Worm (Caenorhabditis elegans): ENCODE data around the gene D1044.1.
A peak's percentile ranks its signal among the peaks of the same experiment; 100 is the strongest.

The D1044.1 gene

DNA sequence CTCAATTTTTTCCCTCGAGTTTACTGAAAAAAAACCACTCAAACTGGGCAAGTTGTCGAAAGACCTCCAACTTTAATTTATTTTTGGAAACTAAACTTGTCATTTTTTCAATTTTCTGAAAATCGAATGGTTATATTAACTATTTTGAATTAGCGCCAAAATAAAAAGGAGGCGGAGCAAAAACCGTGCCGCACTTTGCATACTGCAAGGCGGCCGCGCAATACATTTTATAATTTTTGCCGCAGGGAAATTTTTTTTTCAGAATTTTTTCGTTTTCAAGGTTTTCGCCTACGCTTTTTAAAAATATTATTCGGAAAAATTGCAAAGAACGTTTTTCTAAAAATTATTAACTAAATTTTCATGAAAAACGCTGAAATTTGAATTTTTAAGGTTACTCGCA lies 40.4 kb upstream of the D1044.1 start (continued):
- TF ChIP-seq lin-26 (GFP tag; IDR thresholded peaks at IDR 0.05) (no peak), hlh-26 (GFP tag; conservative IDR thresholded peaks at IDR 0.05) (no peak), lag-1 (GFP tag; IDR thresholded peaks at IDR 0.05) (no peak), tbp1 (GFP tag; optimal IDR thresholded peaks at IDR 0.05) (no peak), F55B11.4 (tag; optimal IDR thresholded peaks at IDR 0.05; ENCODE audit: borderline replicate concordance, insufficient read depth) (no peak), nhr-90 (tag; optimal IDR thresholded peaks at IDR 0.05) (no peak), K12H6.12 (tag; optimal IDR thresholded peaks at IDR 0.05) (no peak), C06A6.2 (GFP tag; conservative IDR thresholded peaks at IDR 0.05) (no peak), cebp-2 (GFP tag; IDR thresholded peaks at IDR 0.05) (no peak), Y56A3A.18 (GFP tag; IDR thresholded peaks at IDR 0.05) (no peak), tlf-1 (GFP tag; optimal IDR thresholded peaks at IDR 0.05) (no peak), xnd-1 (tag; optimal IDR thresholded peaks at IDR 0.05) (peak; percentile 6), Y95B8A.8 (GFP tag; IDR thresholded peaks at IDR 0.05) (no peak), unc-130 (GFP tag; optimal IDR thresholded peaks at IDR 0.05) (no peak), bed-1 (GFP tag; IDR thresholded peaks at IDR 0.05) (no peak), ceh-27 (GFP tag; optimal IDR thresholded peaks at IDR 0.05) (no peak), madf-8 (GFP tag; conservative IDR thresholded peaks at IDR 0.05) (no peak; the same call in 1 of the 2 replicates), D2030.7 (GFP tag; IDR thresholded peaks at IDR 0.05) (no peak), ekl-4 (GFP tag; IDR thresholded peaks at IDR 0.05) (no peak), let-607 (tag; optimal IDR thresholded peaks at IDR 0.05) (no peak), repo-1 (tag; optimal IDR thresholded peaks at IDR 0.05) (no peak), T07F8.4 (tag; optimal IDR thresholded peaks at IDR 0.05) (no peak), zim-3 (tag; optimal IDR thresholded peaks at IDR 0.05) (no peak), sdz-38 (tag; optimal IDR thresholded peaks at IDR 0.05) (no peak), sptf-2 (GFP tag; optimal IDR thresholded peaks at IDR 0.05) (no peak), ZK185.1 (tag; optimal IDR thresholded peaks at IDR 0.05; ENCODE audit: poor library complexity, severe bottlenecking) (no peak), F10E7.11 (tag; optimal IDR thresholded peaks at IDR 0.05) (no peak), hsf-1 (GFP tag; IDR thresholded peaks at IDR 0.05) (no peak), F52B5.7 (tag; optimal IDR thresholded peaks at IDR 0.05) (no peak), somi-1 (GFP tag; optimal IDR thresholded peaks at IDR 0.05) (no peak), athp-1 (tag; optimal IDR thresholded peaks at IDR 0.05) (no peak), nhr-120 (GFP tag; IDR thresholded peaks at IDR 0.05) (no peak), ztf-3 (GFP tag; optimal IDR thresholded peaks at IDR 0.05) (no peak), B0019.2 (GFP tag; conservative IDR thresholded peaks at IDR 0.05) (no peak)

- TF ChIP-seq tbp1 (GFP tag; optimal IDR thresholded peaks at IDR 0.05) = peak; percentile 12
- TF ChIP-seq ets-4 (GFP tag; optimal IDR thresholded peaks at IDR 0.05) = peak; percentile 25
- TF ChIP-seq unc-62 (GFP tag; optimal IDR thresholded peaks at IDR 0.05) = peak; percentile 15
- no peak for TF ChIP-seq ekl-4 (GFP tag; IDR thresholded peaks at IDR 0.05)
- TF ChIP-seq C06A6.2 (GFP tag; conservative IDR thresholded peaks at IDR 0.05) = 0 out of 2 replicates have a peak, but pooled peaks have one; percentile 12
- TF ChIP-seq B0035.1 (tag; optimal IDR thresholded peaks at IDR 0.05) = no peak
- peak in 1 of 2 experiments; percentile 12 for TF ChIP-seq let-607 (tag; optimal IDR thresholded peaks at IDR 0.05)
- 0 out of 2 replicates have a peak, but pooled peaks have one; percentile 16 for TF ChIP-seq egl-44 (GFP tag; IDR thresholded peaks at IDR 0.05)
- TF ChIP-seq F23B12.7 (tag; optimal IDR thresholded peaks at IDR 0.05; ENCODE audit: insufficient read depth) = peak; percentile 8
- TF ChIP-seq tlf-1 (GFP tag; optimal IDR thresholded peaks at IDR 0.05) = no peak
- TF ChIP-seq cebp-1 (GFP tag; IDR thresholded peaks at IDR 0.05) = no peak
- TF ChIP-seq cebp-1 (tag; optimal IDR thresholded peaks at IDR 0.05) = peak; percentile 80
- TF ChIP-seq ama-1 (optimal IDR thresholded peaks at IDR 0.05) = peak; percentile 91
- peak in 1 of 2 experiments; percentile 16 for TF ChIP-seq ama-1 (GFP tag; optimal IDR thresholded peaks at IDR 0.05)
- no peak for TF ChIP-seq snpc-4 (GFP tag; optimal IDR thresholded peaks at IDR 0.05)
- TF ChIP-seq snpc-4 (tag; optimal IDR thresholded peaks at IDR 0.05) = peak in 1 of 4 experiments; percentile 18
- TF ChIP-seq hmg-1.2 (GFP tag; IDR thresholded peaks at IDR 0.05) = peak; percentile 51; the same call in 1 of the 2 replicates
- no peak for TF ChIP-seq hlh-12 (tag; optimal IDR thresholded peaks at IDR 0.05)
- TF ChIP-seq nhr-80 (tag; optimal IDR thresholded peaks at IDR 0.05) = peak; percentile 32
- no peak for TF ChIP-seq F52B5.7 (tag; optimal IDR thresholded peaks at IDR 0.05)
- TF ChIP-seq lin-54 (GFP tag; optimal IDR thresholded peaks at IDR 0.05) = no peak
- peak; percentile 23 for TF ChIP-seq lin-40 (tag; optimal IDR thresholded peaks at IDR 0.05)
These were observed 39.9 kb upstream of the D1044.1 start for ce11 chrIII:5504164-5504563.

Measured in whole organism, young adult.